Worm (Caenorhabditis elegans) whole organism, L4/young adult: Measurements from ENCODE around the gene gei-4.

Experiments
- W03F9.2 ChIP-seq: fragments of 150-350 bp; optimal IDR thresholded peaks from 2 replicates; lab custom pipeline; 2014; ENCODE audit warnings: missing biosample characterization, missing genetic modification characterization
- dao-5 ChIP-seq: sonication (generic microtip); optimal IDR thresholded peaks from 2 replicates; lab custom pipeline; 2016; ENCODE audit warnings: missing genotype, missing genetic modification characterization, moderate library complexity, missing compliant biosample characterization
- him-1 ChIP-seq: sonication (generic microtip); optimal IDR thresholded peaks from 2 replicates; lab custom pipeline; 2016; ENCODE audit warnings: missing genotype, missing genetic modification reagents, missing genetic modification characterization, missing compliant biosample characterization

DNA sequence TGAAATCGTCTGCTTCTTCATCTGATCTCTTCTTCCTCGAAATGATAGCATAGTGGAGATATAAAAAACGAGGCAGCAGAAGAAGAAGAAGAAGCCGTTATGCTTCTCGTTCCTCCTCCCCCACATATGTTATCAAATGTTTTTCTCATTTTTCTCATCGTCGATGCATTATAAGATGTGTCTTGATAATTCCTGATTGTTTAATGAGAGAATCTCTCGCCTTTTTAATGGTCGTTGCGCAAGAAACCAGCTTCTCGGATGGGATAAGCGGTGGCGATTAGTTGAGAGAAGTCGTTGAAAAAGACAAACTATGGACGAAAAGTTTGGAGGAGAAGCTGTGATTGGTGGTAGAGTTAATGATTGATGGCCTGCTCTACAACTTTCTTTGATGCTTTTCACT lies 60.1 kb downstream of the gei-4 start, which contains the start of gene Y50D7A.13:
- TF ChIP-seq dao-5 (no peak), him-1 (tag; lab: Kevin White, UChicago) (no peak), W03F9.2 (no peak)
